Fruit fly (Drosophila melanogaster) whole organism, larva: ENCODE results near the gene CG13685.

Experiments used
- noc ChIP-seq: fragments of 200-800 bp; sonication (Bioruptor generic); optimal IDR thresholded peaks from 3 replicates; lab custom pipeline; 2019; ENCODE audit warnings: missing biosample characterization, mild to moderate bottlenecking, missing genetic modification characterization, moderate library complexity

The CG13685 gene

dm6 chr3L:7759835-7760780, 13.0 kb downstream of the CG13685 start, which contains the start of gene Hn:
Gene Hn, plus strand, starts transcription at chr3L:7760453.
- TF ChIP-seq noc (tag; lab: Kevin White, UChicago), result no peak

dm6 chr3L:7768252-7768651, 21.1 kb downstream of the CG13685 start, which contains the start of gene CG32371:
Gene CG32371, minus strand, starts transcription at chr3L:7768352.
- no peak for TF ChIP-seq noc (tag; lab: Kevin White, UChicago)

dm6 chr3L:7772160-7772798, 25.1 kb downstream of the CG13685 start:
- TF ChIP-seq noc (tag; lab: Kevin White, UChicago), result no peak

dm6 chr3L:7773529-7773928, 26.4 kb downstream of the CG13685 start:
- no peak for TF ChIP-seq noc (tag; lab: Kevin White, UChicago)

dm6 chr3L:7774698-7775097, 27.6 kb downstream of the CG13685 start:
- TF ChIP-seq noc (tag; lab: Kevin White, UChicago), result no peak

- TF ChIP-seq noc (tag; lab: Kevin White, UChicago), result no peak
Measured at dm6 chr3L:7775365-7775905, 28.3 kb downstream of the CG13685 start, which contains the start of gene Clk. Gene Clk, minus strand, starts transcription at chr3L:7775603.

- TF ChIP-seq noc (tag; lab: Kevin White, UChicago), result no peak
Measured at dm6 chr3L:7781353-7782050, 34.4 kb downstream of the CG13685 start.

- no peak for TF ChIP-seq noc (tag; lab: Kevin White, UChicago)
Measured at dm6 chr3L:7782051-7782682, 35.0 kb downstream of the CG13685 start.

dm6 chr3L:7783383-7783782, 36.2 kb downstream of the CG13685 start:
- TF ChIP-seq noc (tag; lab: Kevin White, UChicago), result no peak

- no peak for TF ChIP-seq noc (tag; lab: Kevin White, UChicago)
Measured at dm6 chr3L:7786263-7786662, 39.1 kb downstream of the CG13685 start.

dm6 chr3L:7786989-7787388, 39.8 kb downstream of the CG13685 start:
- no peak for TF ChIP-seq noc (tag; lab: Kevin White, UChicago)

dm6 chr3L:7787788-7788406, 40.8 kb downstream of the CG13685 start:
- no peak for TF ChIP-seq noc (tag; lab: Kevin White, UChicago)

dm6 chr3L:7790224-7790623, 43.1 kb downstream of the CG13685 start:
- TF ChIP-seq noc (tag; lab: Kevin White, UChicago), result no peak

dm6 chr3L:7792249-7792648, 45.1 kb downstream of the CG13685 start:
- no peak for TF ChIP-seq noc (tag; lab: Kevin White, UChicago)

- no peak for TF ChIP-seq noc (tag; lab: Kevin White, UChicago)
Measured at dm6 chr3L:7792775-7793174, 45.6 kb downstream of the CG13685 start.
